Fruit fly (Drosophila melanogaster): ENCODE results near the gene CG33722.

DNA sequence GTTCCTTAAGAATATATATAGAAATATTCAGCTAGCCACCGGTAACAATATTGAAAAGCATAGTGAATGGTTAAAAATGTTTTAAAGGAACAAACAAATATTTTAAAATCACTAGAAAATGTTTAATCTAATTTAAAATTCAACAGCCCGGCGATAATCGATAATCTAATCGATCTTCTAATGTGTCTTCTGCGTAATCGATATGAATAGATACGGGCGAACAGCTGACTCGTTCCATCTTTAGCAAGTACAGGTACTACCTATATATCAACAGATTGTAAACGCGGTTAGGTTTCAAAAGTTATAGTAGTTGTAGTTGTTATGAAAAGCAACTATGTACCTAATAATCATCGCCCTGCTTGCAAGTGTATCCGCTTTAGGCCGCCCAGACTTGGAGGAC lies 26.1 kb upstream of the CG33722 start, which contains the start of gene CG7800:
- TF ChIP-seq CG11617 (GFP tag; optimal IDR thresholded peaks at IDR 0.05) = no peak
- no peak for TF ChIP-seq kay (GFP tag; ENCODE audit: borderline replicate concordance)
